Fruit fly (Drosophila melanogaster) whole organism, embryonic: ENCODE data around the gene CG11980.

Experiments
- Asciz ChIP-seq: fragments of 200-800 bp; sonication (Bioruptor generic); optimal IDR thresholded peaks from 2 replicates; lab custom pipeline; 2017; ENCODE audit warnings: missing biosample characterization, mild to moderate bottlenecking, missing genetic modification characterization, missing genetic modification reagents
- Atf6 ChIP-seq: fragments of 200-800 bp; sonication (Bioruptor generic); IDR thresholded peaks from 2 replicates; pipeline ENCODE4 v1.3.6; 2022; ENCODE audit warnings: missing biosample characterization, missing genetic modification characterization
- Bteb2 ChIP-seq: fragments of 200-800 bp; sonication (Bioruptor generic); optimal IDR thresholded peaks from 2 replicates; lab custom pipeline; 2016; ENCODE audit warnings: missing biosample characterization, missing genetic modification characterization
- CG10366 ChIP-seq: fragments of 200-800 bp; sonication (Bioruptor generic); IDR thresholded peaks from 2 replicates; pipeline ENCODE4 v1.3.6; 2022; ENCODE audit warnings: missing biosample characterization, missing genetic modification characterization
- CG10431 ChIP-seq: fragments of 200-800 bp; sonication (Bioruptor generic); optimal IDR thresholded peaks from 3 replicates; lab custom pipeline; 2018; ENCODE audit warnings: missing biosample characterization, mild to moderate bottlenecking, missing genetic modification characterization
- CG11247 ChIP-seq: fragments of 200-800 bp; sonication (Bioruptor generic); IDR thresholded peaks from 2 replicates; pipeline ENCODE4 v1.3.6; 2022; ENCODE audit warnings: missing biosample characterization, missing genetic modification characterization
- CG11398 ChIP-seq: fragments of 200-800 bp; sonication (Bioruptor generic); optimal IDR thresholded peaks from 2 replicates; lab custom pipeline; 2016; ENCODE audit warnings: missing biosample characterization, missing genetic modification characterization
- CG12391 ChIP-seq: fragments of 200-800 bp; sonication (Bioruptor generic); optimal IDR thresholded peaks from 3 replicates; lab custom pipeline; 2018; ENCODE audit warnings: missing biosample characterization, mild to moderate bottlenecking, missing genetic modification characterization, moderate library complexity
- CG15073 ChIP-seq: fragments of 200-800 bp; sonication (Bioruptor generic); optimal IDR thresholded peaks from 2 replicates; lab custom pipeline; 2016; ENCODE audit warnings: missing biosample characterization, missing genetic modification characterization
- CG1602 ChIP-seq: fragments of 200-800 bp; sonication (Bioruptor generic); optimal IDR thresholded peaks from 3 replicates; lab custom pipeline; 2016; ENCODE audit warnings: missing biosample characterization, missing genetic modification characterization
- CG16779 ChIP-seq: fragments of 200-800 bp; sonication (Bioruptor generic); IDR thresholded peaks from 2 replicates; pipeline ENCODE4 v1.3.6; 2022; ENCODE audit warnings: missing biosample characterization, missing genetic modification characterization
- CG16813 ChIP-seq: fragments of 200-800 bp; sonication (Bioruptor generic); IDR thresholded peaks from 3 replicates; pipeline ENCODE4 v1.3.6; 2022; ENCODE audit warnings: missing biosample characterization, missing genetic modification characterization; ENCODE audit not compliant: partially characterized antibody
- CG17361 ChIP-seq: fragments of 200-800 bp; sonication (Bioruptor generic); IDR thresholded peaks from 3 replicates; pipeline ENCODE4 v1.3.6; 2022; ENCODE audit warnings: missing biosample characterization, missing genetic modification characterization
- CG2199 ChIP-seq: fragments of 200-800 bp; sonication (Bioruptor generic); IDR thresholded peaks from 3 replicates; pipeline ENCODE4 v1.3.6; 2022; ENCODE audit warnings: missing biosample characterization, missing genetic modification characterization
- CG3065 ChIP-seq: fragments of 200-800 bp; sonication (Bioruptor generic); optimal IDR thresholded peaks from 2 replicates; lab custom pipeline; 2016; ENCODE audit warnings: missing biosample characterization, missing genetic modification characterization
- CG31224 ChIP-seq: fragments of 200-800 bp; sonication (Bioruptor generic); IDR thresholded peaks from 2 replicates; pipeline ENCODE4 v1.3.6; 2022; ENCODE audit warnings: missing biosample characterization, missing genetic modification characterization
- CG34224 ChIP-seq: fragments of 200-800 bp; sonication (Bioruptor generic); IDR thresholded peaks from 3 replicates; pipeline ENCODE4 v1.3.6; 2022; ENCODE audit warnings: missing biosample characterization, missing genetic modification characterization; ENCODE audit not compliant: partially characterized antibody
- CG34376 ChIP-seq: fragments of 200-800 bp; sonication (Bioruptor generic); optimal IDR thresholded peaks from 2 replicates; lab custom pipeline; 2018; ENCODE audit warnings: missing biosample characterization, mild to moderate bottlenecking, missing genetic modification characterization
- CG3726 ChIP-seq: fragments of 200-800 bp; sonication (Bioruptor generic); IDR thresholded peaks from 3 replicates; pipeline ENCODE4, ENCODE4 v1.3.6; 2022; ENCODE audit warnings: missing biosample characterization, missing genetic modification characterization
- CG4424 ChIP-seq: fragments of 200-800 bp; sonication (Bioruptor generic); optimal IDR thresholded peaks from 3 replicates; lab custom pipeline; 2016; ENCODE audit warnings: missing biosample characterization, missing genetic modification characterization
- CG6854 ChIP-seq: fragments of 200-800 bp; sonication (Bioruptor generic); optimal IDR thresholded peaks from 3 replicates; lab custom pipeline; 2017; ENCODE audit warnings: missing biosample characterization, mild to moderate bottlenecking, missing genetic modification characterization
- CG7745 ChIP-seq: fragments of 200-800 bp; sonication (Bioruptor generic); optimal IDR thresholded peaks from 2 replicates; lab custom pipeline; 2018; ENCODE audit warnings: missing biosample characterization, mild to moderate bottlenecking, missing genetic modification characterization, moderate library complexity
- CG8359 ChIP-seq: fragments of 200-800 bp; sonication (Bioruptor generic); optimal IDR thresholded peaks from 2 replicates; lab custom pipeline; 2017; ENCODE audit warnings: missing biosample characterization, mild to moderate bottlenecking, missing genetic modification characterization, borderline replicate concordance
- D ChIP-seq, 2 experiments: fragments of 200-800 bp in 1 of 2; fragments of >200 bp in 1 of 2; sonication (Bioruptor generic) in 1 of 2; optimal IDR thresholded peaks; 2 replicates in 1 of 2; 3 replicates in 1 of 2; lab custom pipeline; 2017; ENCODE audit warnings: mild to moderate bottlenecking in 1 of 2, missing biosample characterization in 1 of 2, missing genetic modification characterization in 1 of 2, missing genetic modification reagents in 1 of 2
- D19A ChIP-seq: fragments of 200-800 bp; optimal IDR thresholded peaks from 3 replicates; lab custom pipeline; 2019; ENCODE audit warnings: missing biosample characterization, mild to moderate bottlenecking, missing genetic modification characterization, moderate library complexity
- Opbp ChIP-seq: fragments of 200-800 bp; sonication (Bioruptor generic); IDR thresholded peaks from 3 replicates; pipeline ENCODE4 v1.3.6; 2022; ENCODE audit warnings: missing biosample characterization, missing genetic modification characterization; ENCODE audit not compliant: partially characterized antibody
- Stat92E ChIP-seq, 3 experiments: fragments of >200 bp in 2 of 3; fragments of 200-800 bp in 1 of 3; sonication (Bioruptor generic) in 1 of 3; optimal IDR thresholded peaks; 2 replicates each; lab custom pipeline; 2017 to 2019; ENCODE audit warnings: missing biosample characterization in 3 of 3, missing genetic modification characterization in 3 of 3, mild to moderate bottlenecking in 1 of 3, moderate library complexity in 1 of 3
- Usf ChIP-seq: fragments of 200-800 bp; sonication (Bioruptor generic); optimal IDR thresholded peaks from 2 replicates; lab custom pipeline; 2017; ENCODE audit warnings: missing genotype, missing biosample characterization, missing genetic modification characterization
- ase ChIP-seq: fragments of 200-800 bp; sonication (Bioruptor generic); IDR thresholded peaks from 3 replicates; pipeline ENCODE4 v1.3.6; 2022; ENCODE audit warnings: missing biosample characterization, missing genetic modification characterization
- az2 ChIP-seq: fragments of 200-800 bp; sonication (Bioruptor generic); optimal IDR thresholded peaks from 3 replicates; lab custom pipeline; 2016; ENCODE audit warnings: missing biosample characterization, missing genetic modification characterization
- br ChIP-seq: fragments of >200 bp; optimal IDR thresholded peaks from 2 replicates; lab custom pipeline; 2017
- ci ChIP-seq: fragments of 200-800 bp; sonication (Bioruptor generic); IDR thresholded peaks from 3 replicates; pipeline ENCODE4 v1.3.6; 2022; ENCODE audit warnings: missing biosample characterization, missing genetic modification characterization
- dm ChIP-seq: fragments of 200-800 bp; sonication (Bioruptor generic); optimal IDR thresholded peaks from 3 replicates; lab custom pipeline; 2016; ENCODE audit warnings: missing biosample characterization, missing genetic modification characterization
- dysf ChIP-seq: fragments of 200-800 bp; sonication (Bioruptor generic); IDR thresholded peaks from 3 replicates; pipeline ENCODE4 v1.3.6; 2022; ENCODE audit warnings: missing biosample characterization, missing genetic modification characterization
- en ChIP-seq: fragments of 200-800 bp; sonication (Bioruptor generic); optimal IDR thresholded peaks from 2 replicates; lab custom pipeline; 2016; ENCODE audit warnings: missing biosample characterization, missing genetic modification characterization
- ewg ChIP-seq: fragments of 200-800 bp; sonication (Bioruptor generic); optimal IDR thresholded peaks from 3 replicates; lab custom pipeline; 2017; ENCODE audit warnings: mild to moderate bottlenecking, missing biosample characterization, missing genetic modification reagents, missing genetic modification characterization
- eyg ChIP-seq: fragments of 200-800 bp; sonication (Bioruptor generic); optimal IDR thresholded peaks from 3 replicates; lab custom pipeline; 2016; ENCODE audit warnings: missing biosample characterization, missing genetic modification characterization
- gem ChIP-seq: fragments of 200-800 bp; sonication (Bioruptor generic); optimal IDR thresholded peaks from 2 replicates; lab custom pipeline; 2019; ENCODE audit warnings: missing biosample characterization, mild to moderate bottlenecking, missing genetic modification characterization, moderate library complexity
- kay ChIP-seq: fragments of 200-800 bp; sonication (Bioruptor generic); optimal IDR thresholded peaks from 2 replicates; lab custom pipeline; 2016; ENCODE audit warnings: missing biosample characterization, missing genetic modification characterization
- ken ChIP-seq: fragments of 200-800 bp; sonication (Bioruptor generic); IDR thresholded peaks from 3 replicates; pipeline ENCODE4 v1.3.6; 2022; ENCODE audit warnings: missing biosample characterization, missing genetic modification characterization
- oc ChIP-seq: fragments of 200-800 bp; sonication (Bioruptor generic); optimal IDR thresholded peaks from 2 replicates; lab custom pipeline; 2018; ENCODE audit warnings: missing biosample characterization, mild to moderate bottlenecking, missing genetic modification characterization, moderate library complexity
- otp ChIP-seq: fragments of 200-800 bp; sonication (Bioruptor generic); IDR thresholded peaks from 3 replicates; pipeline ENCODE4, ENCODE4 v1.3.6; 2022; ENCODE audit warnings: missing biosample characterization, missing genetic modification characterization
- psq ChIP-seq: fragments of 200-800 bp; sonication (Bioruptor generic); optimal IDR thresholded peaks from 2 replicates; lab custom pipeline; 2017; ENCODE audit warnings: missing biosample characterization, missing genetic modification characterization
- salm ChIP-seq: fragments of 200-800 bp; sonication (Bioruptor generic); optimal IDR thresholded peaks from 2 replicates; lab custom pipeline; 2018; ENCODE audit warnings: missing biosample characterization, mild to moderate bottlenecking, missing genetic modification characterization
- sc ChIP-seq, 3 experiments: fragments of >200 bp in 2 of 3; fragments of 200-800 bp in 1 of 3; sonication (Bioruptor generic) in 1 of 3; optimal IDR thresholded peaks; 2 replicates in 2 of 3; 3 replicates in 1 of 3; lab custom pipeline; 2017; ENCODE audit warnings: mild to moderate bottlenecking in 1 of 3, missing biosample characterization in 1 of 3, missing genetic modification characterization in 1 of 3, missing genetic modification reagents in 1 of 3
- sr ChIP-seq: fragments of 200-800 bp; sonication (Bioruptor generic); IDR thresholded peaks from 3 replicates; pipeline ENCODE4 v1.3.6; 2022; ENCODE audit warnings: missing biosample characterization, missing genetic modification characterization
- tgo ChIP-seq: fragments of 200-800 bp; sonication (Bioruptor generic); IDR thresholded peaks from 3 replicates; pipeline ENCODE4 v1.3.6; 2022; ENCODE audit warnings: missing biosample characterization, missing genetic modification characterization
- tio ChIP-seq: fragments of 200-800 bp; sonication (Bioruptor generic); optimal IDR thresholded peaks from 2 replicates; lab custom pipeline; 2017; ENCODE audit warnings: missing biosample characterization, missing genetic modification characterization, inconsistent platforms
- tll ChIP-seq, 2 experiments: fragments of 200-800 bp in 1 of 2; fragments of >200 bp in 1 of 2; sonication (Bioruptor generic) in 1 of 2; optimal IDR thresholded peaks; 2 replicates each; lab custom pipeline; 2017 to 2019; ENCODE audit warnings: missing biosample characterization in 2 of 2, missing genetic modification characterization in 2 of 2, mild to moderate bottlenecking in 1 of 2, moderate library complexity in 1 of 2
- zfh2 ChIP-seq: fragments of 200-800 bp; sonication (Bioruptor generic); optimal IDR thresholded peaks from 2 replicates; lab custom pipeline; 2016; ENCODE audit warnings: missing biosample characterization, missing genetic modification characterization

Gene CG11980

dm6 chr3R:8984602-8985074 lies 19.2 kb upstream of the CG11980 start, which contains the start of gene CG11970 (continued):
- TF ChIP-seq otp (no peak), tll (GFP tag; optimal IDR thresholded peaks at IDR 0.05; lab: Kevin White, UChicago) (no peak), CG12391 (tag; lab: Kevin White, UChicago) (peak; percentile 32), CG34376 (GFP tag; lab: Kevin White, UChicago) (peak; percentile 5), CG3065 (GFP tag; lab: Kevin White, UChicago) (no peak), oc (no peak), CG17361 (GFP tag; lab: Robert Waterston, UW) (peak; percentile 67; the same call in 2 of the 3 replicates), Asciz (GFP tag; lab: Kevin White, UChicago) (no peak), dysf (GFP tag; lab: Robert Waterston, UW) (no peak; the same call in 2 of the 3 replicates), CG16813 (peak; percentile 65), dm (GFP tag; lab: Kevin White, UChicago) (peak; percentile 61), tgo (GFP tag; lab: Robert Waterston, UW) (peak; percentile 19; the same call in 1 of the 3 replicates), Opbp (peak; percentile 10; the same call in 1 of the 3 replicates), ci (GFP tag; lab: Robert Waterston, UW) (0 out of 3 replicates have a peak, but pooled peaks have one; percentile 34), en (GFP tag; lab: Kevin White, UChicago) (no peak), kay (GFP tag; lab: Kevin White, UChicago) (no peak), D19A (tag; lab: Kevin White, UChicago) (no peak), CG16779 (no peak), sc (optimal IDR thresholded peaks at IDR 0.05; lab: Kevin White, UChicago) (no peak), sc (GFP tag; optimal IDR thresholded peaks at IDR 0.05; lab: Kevin White, UChicago) (no peak), eyg (GFP tag; lab: Kevin White, UChicago) (peak; percentile 25), az2 (GFP tag; lab: Kevin White, UChicago) (no peak), CG8359 (GFP tag; lab: Kevin White, UChicago) (no peak), CG1602 (peak; percentile 10), sr (GFP tag; lab: Robert Waterston, UW) (no peak), ewg (no peak), psq (GFP tag; lab: Kevin White, UChicago) (no peak), ken (GFP tag; lab: Robert Waterston, UW) (no peak), CG34224 (GFP tag; lab: Robert Waterston, UW) (peak; percentile 8; the same call in 2 of the 3 replicates), CG31224 (GFP tag; lab: Robert Waterston, UW) (no peak), CG10366 (GFP tag; lab: Robert Waterston, UW) (peak; percentile 26; the same call in 1 of the 2 replicates), Stat92E (GFP tag; optimal IDR thresholded peaks at IDR 0.05; lab: Kevin White, UChicago) (no peak), CG10431 (no peak), br (no peak), CG4424 (peak; percentile 20), CG6854 (GFP tag; lab: Kevin White, UChicago) (no peak), Usf (GFP tag; lab: Kevin White, UChicago) (no peak), tio (GFP tag; lab: Kevin White, UChicago) (no peak), Atf6 (no peak), D (optimal IDR thresholded peaks at IDR 0.05; lab: Kevin White, UChicago) (no peak), D (GFP tag; optimal IDR thresholded peaks at IDR 0.05; lab: Kevin White, UChicago) (no peak), Bteb2 (GFP tag; lab: Kevin White, UChicago) (no peak), CG11247 (GFP tag; lab: Robert Waterston, UW) (no peak), CG11398 (GFP tag; lab: Kevin White, UChicago) (no peak), CG15073 (GFP tag; lab: Kevin White, UChicago) (no peak), CG7745 (tag; lab: Kevin White, UChicago) (no peak), ase (GFP tag; lab: Robert Waterston, UW) (no peak), gem (tag; lab: Kevin White, UChicago) (no peak), CG3726 (GFP tag; lab: Robert Waterston, UW) (no peak), CG2199 (GFP tag; lab: Robert Waterston, UW) (0 out of 3 replicates have a peak, but pooled peaks have one; percentile 49), salm (no peak), zfh2 (peak; percentile 65)
